Worm (Caenorhabditis elegans) whole organism, L2 larva: ENCODE results near the gene B0491.6.

Experiments
- dmd-4 ChIP-seq: sonication (generic microtip); optimal IDR thresholded peaks from 2 replicates; lab custom pipeline; 2017; ENCODE audit warnings: missing biosample characterization, missing genetic modification characterization
- nhr-77 ChIP-seq: fragments of 150-350 bp; optimal IDR thresholded peaks from 2 replicates; lab custom pipeline; 2014; ENCODE audit warnings: missing biosample characterization, missing genetic modification characterization

DNA sequence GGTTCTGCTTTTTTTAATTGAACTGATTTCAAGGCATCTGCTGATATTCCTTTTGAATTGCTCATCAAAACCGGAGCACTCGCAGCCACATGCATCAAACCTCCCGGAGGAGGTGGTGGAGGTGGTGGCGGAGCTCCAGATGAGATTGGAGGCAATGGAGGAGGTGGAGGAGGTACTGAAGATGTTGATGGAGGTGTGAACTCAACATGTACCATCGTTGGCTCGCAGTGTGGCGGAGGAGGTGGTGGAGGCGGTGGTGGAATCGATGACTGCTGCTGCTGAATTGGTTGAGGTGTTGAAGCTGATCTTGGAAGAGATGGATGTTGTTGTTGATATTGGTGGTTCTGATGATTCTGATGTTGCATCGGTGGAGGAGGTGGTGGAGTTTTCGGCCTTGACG is 38.8 kb upstream of the B0491.6 start:
- TF ChIP-seq nhr-77 (tag; lab: Kevin White, UChicago) (no peak), dmd-4 (no peak)
